Fruit fly (Drosophila melanogaster) whole organism, embryonic: ENCODE measurements around the gene Sc2.

Source experiments
- ATbp ChIP-seq: fragments of 200-800 bp; sonication (Bioruptor generic); optimal IDR thresholded peaks from 2 replicates; lab custom pipeline; 2017; ENCODE audit warnings: missing biosample characterization, mild to moderate bottlenecking, missing genetic modification characterization, missing genetic modification reagents
- Bteb2 ChIP-seq: fragments of 200-800 bp; sonication (Bioruptor generic); optimal IDR thresholded peaks from 2 replicates; lab custom pipeline; 2016; ENCODE audit warnings: missing biosample characterization, missing genetic modification characterization
- CG11085 ChIP-seq: fragments of 200-800 bp; sonication (Bioruptor generic); IDR thresholded peaks from 2 replicates; pipeline ENCODE4 v1.3.6; 2022; ENCODE audit warnings: missing biosample characterization, missing genetic modification characterization
- CG11456 ChIP-seq: fragments of 200-800 bp; sonication (Bioruptor generic); IDR thresholded peaks from 3 replicates; pipeline ENCODE4 v1.3.6; 2022; ENCODE audit warnings: missing biosample characterization, missing genetic modification characterization
- CG12744 ChIP-seq: fragments of 200-800 bp; sonication (Bioruptor generic); optimal IDR thresholded peaks from 2 replicates; lab custom pipeline; 2016; ENCODE audit warnings: missing biosample characterization, missing genetic modification characterization
- CG12942 ChIP-seq: fragments of 200-800 bp; sonication (Bioruptor generic); optimal IDR thresholded peaks from 3 replicates; lab custom pipeline; 2016; ENCODE audit warnings: missing biosample characterization, missing genetic modification characterization
- CG13123 ChIP-seq: fragments of 200-800 bp; sonication (Bioruptor generic); optimal IDR thresholded peaks from 2 replicates; lab custom pipeline; 2016; ENCODE audit warnings: missing biosample characterization, missing genetic modification characterization
- CG13296 ChIP-seq: fragments of 200-800 bp; sonication (Bioruptor generic); optimal IDR thresholded peaks from 3 replicates; lab custom pipeline; 2018; ENCODE audit warnings: missing biosample characterization, mild to moderate bottlenecking, missing genetic modification characterization
- CG15696 ChIP-seq: fragments of 200-800 bp; sonication (Bioruptor generic); optimal IDR thresholded peaks from 2 replicates; lab custom pipeline; 2019; ENCODE audit warnings: missing biosample characterization, mild to moderate bottlenecking, missing genetic modification characterization, moderate library complexity
- CG17829 ChIP-seq: fragments of 200-800 bp; optimal IDR thresholded peaks from 2 replicates; lab custom pipeline; 2019; ENCODE audit warnings: missing biosample characterization, mild to moderate bottlenecking, missing genetic modification characterization, moderate library complexity
- CG18619 ChIP-seq: fragments of 200-800 bp; sonication (Bioruptor generic); optimal IDR thresholded peaks from 3 replicates; lab custom pipeline; 2017; ENCODE audit warnings: missing biosample characterization, mild to moderate bottlenecking, missing genetic modification characterization
- CG31224 ChIP-seq: fragments of 200-800 bp; sonication (Bioruptor generic); IDR thresholded peaks from 2 replicates; pipeline ENCODE4 v1.3.6; 2022; ENCODE audit warnings: missing biosample characterization, missing genetic modification characterization
- CG31365 ChIP-seq: fragments of 200-800 bp; sonication (Bioruptor generic); optimal IDR thresholded peaks from 2 replicates; lab custom pipeline; 2018; ENCODE audit warnings: missing biosample characterization, mild to moderate bottlenecking, missing genetic modification characterization
- CG4424 ChIP-seq: fragments of 200-800 bp; sonication (Bioruptor generic); optimal IDR thresholded peaks from 3 replicates; lab custom pipeline; 2016; ENCODE audit warnings: missing biosample characterization, missing genetic modification characterization
- CG5180 ChIP-seq: fragments of 200-800 bp; sonication (Bioruptor generic); optimal IDR thresholded peaks from 3 replicates; lab custom pipeline; 2017; ENCODE audit warnings: missing biosample characterization, missing genetic modification characterization, mild to moderate bottlenecking, moderate library complexity, missing genetic modification reagents
- CG5953 ChIP-seq: fragments of 200-800 bp; sonication (Bioruptor generic); IDR thresholded peaks from 2 replicates; pipeline ENCODE4 v1.3.6; 2022; ENCODE audit warnings: missing biosample characterization, missing genetic modification characterization
- CG6854 ChIP-seq: fragments of 200-800 bp; sonication (Bioruptor generic); optimal IDR thresholded peaks from 3 replicates; lab custom pipeline; 2017; ENCODE audit warnings: missing biosample characterization, mild to moderate bottlenecking, missing genetic modification characterization
- CG7372 ChIP-seq: fragments of 200-800 bp; sonication (Bioruptor generic); IDR thresholded peaks from 2 replicates; pipeline ENCODE4 v1.3.6; 2022; ENCODE audit warnings: missing biosample characterization, missing genetic modification characterization
- CG8924 ChIP-seq: fragments of 200-800 bp; optimal IDR thresholded peaks from 3 replicates; lab custom pipeline; 2019; ENCODE audit warnings: missing biosample characterization, mild to moderate bottlenecking, missing genetic modification characterization, moderate library complexity
- Camta ChIP-seq: fragments of 200-800 bp; sonication (Bioruptor generic); optimal IDR thresholded peaks from 2 replicates; lab custom pipeline; 2016; ENCODE audit warnings: missing biosample characterization, missing genetic modification characterization
- Dp ChIP-seq: fragments of 200-800 bp; sonication (Bioruptor generic); optimal IDR thresholded peaks from 2 replicates; lab custom pipeline; 2018; ENCODE audit warnings: missing biosample characterization, mild to moderate bottlenecking, missing genetic modification characterization, moderate library complexity
- Dref ChIP-seq: fragments of 200-800 bp; sonication (Bioruptor generic); IDR thresholded peaks from 2 replicates; pipeline ENCODE4 v1.3.6; 2022; ENCODE audit warnings: missing biosample characterization, missing genetic modification characterization
- HLHmδ ChIP-seq: fragments of 200-800 bp; sonication (Bioruptor generic); optimal IDR thresholded peaks from 2 replicates; lab custom pipeline; 2018; ENCODE audit warnings: missing biosample characterization, mild to moderate bottlenecking, missing genetic modification characterization, moderate library complexity
- MESR4 ChIP-seq: fragments of 200-800 bp; sonication (Bioruptor generic); optimal IDR thresholded peaks from 2 replicates; lab custom pipeline; 2018; ENCODE audit warnings: missing biosample characterization, mild to moderate bottlenecking, missing genetic modification characterization, moderate library complexity
- Nf-YC ChIP-seq: fragments of 200-800 bp; optimal IDR thresholded peaks from 3 replicates; lab custom pipeline; 2019; ENCODE audit warnings: missing biosample characterization, mild to moderate bottlenecking, missing genetic modification characterization, moderate library complexity
- NfI ChIP-seq: fragments of 200-800 bp; sonication (Bioruptor generic); optimal IDR thresholded peaks from 3 replicates; lab custom pipeline; 2018; ENCODE audit warnings: missing biosample characterization, mild to moderate bottlenecking, missing genetic modification characterization, moderate library complexity
- Oli ChIP-seq: fragments of 200-800 bp; sonication (Bioruptor generic); optimal IDR thresholded peaks from 2 replicates; lab custom pipeline; 2018; ENCODE audit warnings: missing biosample characterization, mild to moderate bottlenecking, missing genetic modification characterization, moderate library complexity
- Poxn ChIP-seq: fragments of 200-800 bp; sonication (Bioruptor generic); IDR thresholded peaks from 2 replicates; pipeline ENCODE4 v1.3.6; 2022; ENCODE audit warnings: missing biosample characterization, missing genetic modification characterization
- Rfx ChIP-seq: fragments of 200-800 bp; sonication (Bioruptor generic); IDR thresholded peaks from 2 replicates; pipeline ENCODE4 v1.3.6; 2022; ENCODE audit warnings: missing biosample characterization, missing genetic modification characterization
- Xbp1 ChIP-seq: fragments of 200-800 bp; sonication (Bioruptor generic); optimal IDR thresholded peaks from 3 replicates; lab custom pipeline; 2016; ENCODE audit warnings: missing biosample characterization, mild to moderate bottlenecking, missing genetic modification characterization
- abd-A ChIP-seq: fragments of 200-800 bp; sonication (Bioruptor generic); optimal IDR thresholded peaks from 3 replicates; lab custom pipeline; 2019; ENCODE audit warnings: missing biosample characterization, mild to moderate bottlenecking, missing genetic modification characterization, moderate library complexity
- aop ChIP-seq: fragments of 200-800 bp; sonication (Bioruptor generic); IDR thresholded peaks from 2 replicates; pipeline ENCODE4 v1.3.6; 2022; ENCODE audit warnings: missing biosample characterization, missing genetic modification characterization
- ase ChIP-seq: fragments of 200-800 bp; sonication (Bioruptor generic); IDR thresholded peaks from 3 replicates; pipeline ENCODE4 v1.3.6; 2022; ENCODE audit warnings: missing biosample characterization, missing genetic modification characterization
- btn ChIP-seq: fragments of 200-800 bp; sonication (Bioruptor generic); optimal IDR thresholded peaks from 2 replicates; lab custom pipeline; 2016; ENCODE audit warnings: missing biosample characterization, missing genetic modification characterization
- crc ChIP-seq: fragments of 200-800 bp; sonication (Bioruptor generic); optimal IDR thresholded peaks from 2 replicates; lab custom pipeline; 2016; ENCODE audit warnings: missing biosample characterization, missing genetic modification characterization
- eve ChIP-seq, 2 experiments: fragments of >200 bp; optimal IDR thresholded peaks; 2 replicates each; lab custom pipeline; 2017; ENCODE audit warnings: missing biosample characterization in 2 of 2, missing genetic modification characterization in 2 of 2
- exex ChIP-seq: fragments of 200-800 bp; sonication (Bioruptor generic); optimal IDR thresholded peaks from 4 replicates; lab custom pipeline; 2018; ENCODE audit warnings: missing biosample characterization, mild to moderate bottlenecking, missing genetic modification characterization, moderate library complexity
- ftz-f1 ChIP-seq: fragments of 200-800 bp; sonication (Bioruptor generic); optimal IDR thresholded peaks from 2 replicates; lab custom pipeline; 2016; ENCODE audit warnings: missing biosample characterization, missing genetic modification characterization
- gcm ChIP-seq: fragments of 200-800 bp; sonication (Bioruptor generic); optimal IDR thresholded peaks from 2 replicates; lab custom pipeline; 2019; ENCODE audit warnings: missing biosample characterization, mild to moderate bottlenecking, missing genetic modification characterization, moderate library complexity
- lab ChIP-seq: fragments of 200-800 bp; sonication (Bioruptor generic); optimal IDR thresholded peaks from 3 replicates; lab custom pipeline; 2017; ENCODE audit warnings: missing biosample characterization, missing genetic modification characterization, mild to moderate bottlenecking, moderate library complexity, missing genetic modification reagents
- nau ChIP-seq: fragments of 200-800 bp; sonication (Bioruptor generic); optimal IDR thresholded peaks from 3 replicates; lab custom pipeline; 2017; ENCODE audit warnings: missing biosample characterization, mild to moderate bottlenecking, missing genetic modification characterization, missing genetic modification reagents
- nom ChIP-seq: fragments of 200-800 bp; sonication (Bioruptor generic); optimal IDR thresholded peaks from 2 replicates; lab custom pipeline; 2017; ENCODE audit warnings: missing biosample characterization, missing genetic modification characterization, mild to moderate bottlenecking, moderate library complexity, missing genetic modification reagents
- oc ChIP-seq: fragments of 200-800 bp; sonication (Bioruptor generic); optimal IDR thresholded peaks from 2 replicates; lab custom pipeline; 2018; ENCODE audit warnings: missing biosample characterization, mild to moderate bottlenecking, missing genetic modification characterization, moderate library complexity
- p53 ChIP-seq: fragments of 200-800 bp; sonication (Bioruptor generic); optimal IDR thresholded peaks from 2 replicates; lab custom pipeline; 2016; ENCODE audit warnings: missing biosample characterization, missing genetic modification characterization
- pros ChIP-seq: fragments of 200-800 bp; sonication (Bioruptor generic); optimal IDR thresholded peaks from 3 replicates; lab custom pipeline; 2019; ENCODE audit warnings: missing biosample characterization, mild to moderate bottlenecking, missing genetic modification characterization, moderate library complexity
- repo ChIP-seq: fragments of 200-800 bp; sonication (Bioruptor generic); optimal IDR thresholded peaks from 2 replicates; lab custom pipeline; 2016; ENCODE audit warnings: missing biosample characterization, missing genetic modification characterization
- sd ChIP-seq: fragments of 200-800 bp; sonication (Bioruptor generic); optimal IDR thresholded peaks from 3 replicates; lab custom pipeline; 2018; ENCODE audit warnings: missing biosample characterization, mild to moderate bottlenecking, missing genetic modification characterization, moderate library complexity
- seq ChIP-seq: fragments of 200-800 bp; sonication (Bioruptor generic); IDR thresholded peaks from 2 replicates; pipeline ENCODE4 v1.3.6; 2022; ENCODE audit warnings: missing biosample characterization, missing genetic modification characterization
- toy ChIP-seq: fragments of 200-800 bp; sonication (Bioruptor generic); IDR thresholded peaks from 2 replicates; pipeline ENCODE4 v1.3.6; 2022; ENCODE audit warnings: missing biosample characterization, missing genetic modification characterization
- unpg ChIP-seq: fragments of 200-800 bp; sonication (Bioruptor generic); optimal IDR thresholded peaks from 3 replicates; lab custom pipeline; 2018; ENCODE audit warnings: missing biosample characterization, mild to moderate bottlenecking, missing genetic modification characterization, moderate library complexity

Sc2 gene

DNA sequence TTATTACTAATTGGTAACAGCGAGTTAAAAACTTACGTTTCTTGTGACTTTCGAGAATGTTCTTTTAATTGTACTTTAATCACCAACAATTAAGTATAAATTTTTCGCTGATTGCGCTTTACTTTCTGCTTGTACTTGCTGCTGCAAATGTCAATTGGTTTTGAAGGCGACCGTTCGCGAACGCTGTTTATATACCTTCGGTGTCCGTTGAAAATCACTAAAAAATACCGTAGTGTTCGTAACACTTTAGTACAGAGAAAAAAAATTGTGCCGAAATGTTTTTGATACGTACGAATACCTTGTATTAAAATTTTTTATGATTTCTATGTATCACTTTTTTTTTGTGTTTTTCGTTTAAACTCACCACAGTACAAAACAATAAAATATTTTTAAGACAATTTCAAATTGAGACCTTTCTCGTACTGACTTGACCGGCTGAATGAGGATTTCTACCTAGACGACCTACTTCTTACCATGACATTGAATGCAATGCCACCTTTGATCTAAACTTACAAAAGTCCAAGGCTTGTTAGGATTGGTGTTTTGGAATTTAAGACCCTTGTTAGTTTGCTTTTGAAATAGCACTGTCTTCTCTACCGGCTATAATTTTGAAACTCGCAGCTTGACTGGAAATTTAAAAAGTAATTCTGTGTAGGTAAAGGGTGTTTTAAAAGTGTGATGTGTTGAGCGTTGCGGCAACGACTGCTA lies 647 bp upstream of the Sc2 start, which contains the start of gene Ubi-p63E (continued):
- TF ChIP-seq p53 (GFP tag; lab: Kevin White, UChicago) (no peak), abd-A (tag; lab: Kevin White, UChicago) (peak; percentile 85), CG18619 (GFP tag; lab: Kevin White, UChicago) (peak; percentile 50), CG12942 (peak; percentile 72), CG7372 (no peak), Dp (GFP tag; lab: Kevin White, UChicago) (no peak), Dref (GFP tag; lab: Robert Waterston, UW) (no peak), Poxn (no peak), unpg (GFP tag; lab: Kevin White, UChicago) (peak; percentile 60), CG17829 (tag; lab: Kevin White, UChicago) (peak; percentile 16), CG12744 (GFP tag; lab: Kevin White, UChicago) (peak; percentile 64), CG6854 (GFP tag; lab: Kevin White, UChicago) (no peak), Bteb2 (GFP tag; lab: Kevin White, UChicago) (peak; percentile 45), CG11085 (no peak), aop (GFP tag; lab: Robert Waterston, UW) (no peak), CG13123 (no peak), CG13296 (peak; percentile 43), CG8924 (tag; lab: Kevin White, UChicago) (peak; percentile 25), ftz-f1 (peak; percentile 82), btn (GFP tag; lab: Kevin White, UChicago) (no peak), CG5953 (GFP tag; lab: Robert Waterston, UW) (no peak), Camta (GFP tag; lab: Kevin White, UChicago) (peak; percentile 61), seq (GFP tag; lab: Robert Waterston, UW) (no peak), NfI (peak; percentile 55), CG5180 (peak; percentile 1), CG31224 (GFP tag; lab: Robert Waterston, UW) (no peak), CG31365 (tag; lab: Kevin White, UChicago) (no peak), sd (tag; lab: Kevin White, UChicago) (no peak), HLHmδ (peak; percentile 54), oc (tag; lab: Kevin White, UChicago) (peak; percentile 34), Nf-YC (peak; percentile 33), lab (GFP tag; lab: Kevin White, UChicago) (peak; percentile 55), toy (GFP tag; lab: Robert Waterston, UW) (no peak), ase (no peak), eve (GFP tag; optimal IDR thresholded peaks at IDR 0.05; lab: Kevin White, UChicago) (no peak), CG15696 (tag; lab: Kevin White, UChicago) (peak; percentile 59), nom (peak; percentile 76), Rfx (no peak), crc (GFP tag; lab: Kevin White, UChicago) (no peak), CG11456 (GFP tag; lab: Robert Waterston, UW) (no peak), ATbp (GFP tag; lab: Kevin White, UChicago) (no peak), gcm (GFP tag; lab: Kevin White, UChicago) (no peak), pros (no peak), Xbp1 (GFP tag; lab: Kevin White, UChicago) (peak; percentile 70), repo (GFP tag; lab: Kevin White, UChicago) (peak; percentile 39), MESR4 (peak; percentile 70), nau (GFP tag; lab: Kevin White, UChicago) (no peak), Oli (tag; lab: Kevin White, UChicago) (peak; percentile 55), exex (tag; lab: Kevin White, UChicago) (peak; percentile 90), CG4424 (GFP tag; lab: Kevin White, UChicago) (peak; percentile 67)
